Worm (Caenorhabditis elegans) whole organism, L4 larva: Measurements from ENCODE around the gene C01G12.16.

ENCODE experiments used
- D1046.2 ChIP-seq: fragments of 200-800 bp; sonication (Bioruptor generic); IDR thresholded peaks from 2 replicates; pipeline ENCODE4 v1.3.6; 2022; ENCODE audit warnings: missing genetic modification characterization, missing compliant biosample characterization
- F26F4.8 ChIP-seq: fragments of 200-800 bp; sonication (Bioruptor generic); conservative IDR thresholded peaks from 2 replicates; pipeline ENCODE4 v1.3.6; 2022; ENCODE audit warnings: missing genetic modification characterization, missing compliant biosample characterization
- F37D6.2 ChIP-seq: sonication (generic microtip); optimal IDR thresholded peaks from 2 replicates; lab custom pipeline; 2016; ENCODE audit warnings: mild to moderate bottlenecking, missing genetic modification characterization, missing compliant biosample characterization
- F49E8.2 ChIP-seq: sonication (generic microtip); optimal IDR thresholded peaks from 2 replicates; lab custom pipeline; 2016; ENCODE audit warnings: missing compliant biosample characterization, mild to moderate bottlenecking, missing genetic modification characterization, borderline replicate concordance
- R02D3.7 ChIP-seq: fragments of 150-350 bp; sonication (generic microtip); optimal IDR thresholded peaks from 3 replicates; lab custom pipeline; 2014; ENCODE audit warnings: missing biosample characterization, missing genetic modification characterization
- T20F7.1 ChIP-seq: fragments of 200-800 bp; sonication (Bioruptor generic); optimal IDR thresholded peaks from 2 replicates; lab custom pipeline; 2018; ENCODE audit warnings: mild to moderate bottlenecking, missing genetic modification characterization, missing compliant biosample characterization
- ZK546.5 ChIP-seq, 2 experiments: sonication (generic microtip); optimal IDR thresholded peaks; 2 replicates each; lab custom pipeline; 2017; ENCODE audit warnings: missing biosample characterization in 2 of 2, missing genetic modification characterization in 2 of 2
- arid-1 ChIP-seq: fragments of 200-800 bp; sonication (Bioruptor generic); conservative IDR thresholded peaks from 2 replicates; pipeline ENCODE4 v1.3.6; 2022; ENCODE audit warnings: missing genetic modification reagents, missing genetic modification characterization, missing compliant biosample characterization
- ceh-20 ChIP-seq: fragments of 200-800 bp; sonication (Bioruptor generic); IDR thresholded peaks from 2 replicates; pipeline ENCODE4 v1.3.6; 2022; ENCODE audit warnings: missing genetic modification reagents, missing genetic modification characterization, missing compliant biosample characterization
- ceh-32 ChIP-seq: sonication (generic microtip); optimal IDR thresholded peaks from 2 replicates; lab custom pipeline; 2016; ENCODE audit warnings: mild to moderate bottlenecking, missing genetic modification characterization, missing compliant biosample characterization; ENCODE audit not compliant: poor library complexity
- daf-16 ChIP-seq, 3 experiments: sonication (generic microtip); optimal IDR thresholded peaks; 2 replicates each; lab custom pipeline; 2016 to 2017; ENCODE audit warnings: missing genetic modification characterization in 3 of 3, missing genetic modification reagents in 3 of 3, mild to moderate bottlenecking in 2 of 3, missing compliant biosample characterization in 2 of 3, missing biosample characterization in 1 of 3, moderate library complexity in 1 of 3
- daf-19 ChIP-seq: fragments of 200-800 bp; sonication (Bioruptor generic); conservative IDR thresholded peaks from 2 replicates; pipeline ENCODE4 v1.3.6; 2022; ENCODE audit warnings: missing genetic modification characterization, missing compliant biosample characterization
- daf-8 ChIP-seq: fragments of 200-800 bp; sonication (Bioruptor generic); IDR thresholded peaks from 2 replicates; pipeline ENCODE4 v1.3.6; 2022; ENCODE audit warnings: missing genetic modification characterization, missing compliant biosample characterization
- dmd-6 ChIP-seq: fragments of 200-800 bp; sonication (Bioruptor generic); IDR thresholded peaks from 2 replicates; pipeline ENCODE4 v1.3.6; 2022; ENCODE audit warnings: missing genetic modification reagents, missing genetic modification characterization, missing compliant biosample characterization
- dpl-1 ChIP-seq: fragments of 150-350 bp; optimal IDR thresholded peaks from 2 replicates; lab custom pipeline; 2014; ENCODE audit warnings: missing biosample characterization, missing genetic modification reagents, missing genetic modification characterization
- duxl-1 ChIP-seq: sonication (generic microtip); optimal IDR thresholded peaks from 2 replicates; lab custom pipeline; 2016; ENCODE audit warnings: mild to moderate bottlenecking, missing genetic modification characterization, moderate library complexity, missing compliant biosample characterization; ENCODE audit not compliant: poor library complexity
- dve-1 ChIP-seq: sonication (generic microtip); optimal IDR thresholded peaks from 2 replicates; lab custom pipeline; 2017; ENCODE audit warnings: antibody characterized with exemption, mild to moderate bottlenecking, missing genetic modification characterization, missing compliant biosample characterization; ENCODE audit not compliant: insufficient read depth
- fkh-10 ChIP-seq: fragments of 150-350 bp; optimal IDR thresholded peaks from 2 replicates; lab custom pipeline; 2014; ENCODE audit warnings: missing biosample characterization, missing genetic modification reagents, missing genetic modification characterization
- fos-1 ChIP-seq: fragments of 150-350 bp; optimal IDR thresholded peaks from 2 replicates; lab custom pipeline; 2014; ENCODE audit warnings: missing biosample characterization, missing genetic modification characterization
- gei-8 ChIP-seq: fragments of 200-800 bp; sonication (Bioruptor generic); optimal IDR thresholded peaks from 2 replicates; lab custom pipeline; 2018; ENCODE audit warnings: mild to moderate bottlenecking, missing genetic modification characterization, missing compliant biosample characterization
- hlh-11 ChIP-seq: fragments of 200-800 bp; sonication (Bioruptor generic); optimal IDR thresholded peaks from 2 replicates; lab custom pipeline; 2018; ENCODE audit warnings: mild to moderate bottlenecking, missing genetic modification characterization, missing compliant biosample characterization
- lin-13 ChIP-seq: fragments of 150-350 bp; optimal IDR thresholded peaks from 2 replicates; lab custom pipeline; 2014; ENCODE audit warnings: missing biosample characterization, missing genetic modification reagents, missing genetic modification characterization
- lin-15B ChIP-seq: fragments of 150-350 bp; sonication (generic microtip); optimal IDR thresholded peaks from 3 replicates; lab custom pipeline; 2014; ENCODE audit warnings: missing biosample characterization, missing genetic modification characterization
- lin-29 ChIP-seq: fragments of 200-800 bp; sonication (Bioruptor generic); IDR thresholded peaks from 2 replicates; pipeline ENCODE4 v1.3.6; 2022; ENCODE audit warnings: missing genetic modification reagents, missing genetic modification characterization, missing compliant biosample characterization
- lin-38 ChIP-seq: fragments of 200-800 bp; sonication (Bioruptor generic); IDR thresholded peaks from 2 replicates; pipeline ENCODE4 v1.3.6; 2022; ENCODE audit warnings: missing genetic modification reagents, missing genetic modification characterization, missing compliant biosample characterization
- lsy-2 ChIP-seq, 2 experiments: fragments of 150-350 bp in 1 of 2; sonication (generic microtip) in 1 of 2; optimal IDR thresholded peaks; 2 replicates each; lab custom pipeline; 2014 to 2017; ENCODE audit warnings: missing biosample characterization in 2 of 2, missing genetic modification characterization in 2 of 2
- madf-5 ChIP-seq, 2 experiments: fragments of 200-800 bp; sonication (Bioruptor generic); IDR thresholded peaks; 2 replicates each; pipeline ENCODE4 v1.3.6; 2022; ENCODE audit warnings: missing compliant biosample characterization in 2 of 2, missing genetic modification characterization in 2 of 2
- mdl-1 ChIP-seq, 2 experiments: fragments of 150-350 bp in 1 of 2; sonication (generic microtip) in 1 of 2; optimal IDR thresholded peaks; 2 replicates each; lab custom pipeline; 2014 to 2017; ENCODE audit warnings: missing biosample characterization in 2 of 2, missing genetic modification characterization in 2 of 2
- mep-1 ChIP-seq: fragments of 150-350 bp; sonication (generic microtip); optimal IDR thresholded peaks from 3 replicates; lab custom pipeline; 2014; ENCODE audit warnings: missing biosample characterization, missing genetic modification characterization
- mxl-3 ChIP-seq: fragments of 200-800 bp; sonication (Bioruptor generic); optimal IDR thresholded peaks from 2 replicates; lab custom pipeline; 2018; ENCODE audit warnings: mild to moderate bottlenecking, missing genetic modification characterization, missing compliant biosample characterization
- nhr-28 ChIP-seq: fragments of 150-350 bp; optimal IDR thresholded peaks from 2 replicates; lab custom pipeline; 2014; ENCODE audit warnings: missing biosample characterization, missing genetic modification characterization
- nhr-41 ChIP-seq: fragments of 200-800 bp; sonication (Bioruptor generic); IDR thresholded peaks from 2 replicates; pipeline ENCODE4 v1.3.6; 2022; ENCODE audit warnings: missing genetic modification reagents, missing genetic modification characterization, missing compliant biosample characterization
- nhr-6 ChIP-seq: fragments of 150-350 bp; optimal IDR thresholded peaks from 2 replicates; lab custom pipeline; 2014; ENCODE audit warnings: missing biosample characterization, missing genetic modification characterization
- pha-4 ChIP-seq, 2 experiments: fragments of 150-350 bp in 1 of 2; fragments of 200-800 bp in 1 of 2; sonication (Bioruptor generic) in 1 of 2; IDR thresholded peaks in 1 of 2; optimal IDR thresholded peaks in 1 of 2; 2 replicates each; pipeline versions ENCODE4 v1.3.6 to Lab custom; 2014 to 2022; ENCODE audit warnings: missing genetic modification characterization in 2 of 2, missing genetic modification reagents in 2 of 2, missing biosample characterization in 1 of 2, missing compliant biosample characterization in 1 of 2
- pqm-1 ChIP-seq: sonication (generic microtip); optimal IDR thresholded peaks from 2 replicates; lab custom pipeline; 2017; ENCODE audit warnings: missing biosample characterization, missing genetic modification characterization
- sdz-12 ChIP-seq: fragments of 200-800 bp; sonication (Bioruptor generic); optimal IDR thresholded peaks from 2 replicates; lab custom pipeline; 2018; ENCODE audit warnings: mild to moderate bottlenecking, missing genetic modification characterization, missing compliant biosample characterization
- snpc-1.2 ChIP-seq: fragments of 200-800 bp; sonication (Bioruptor generic); IDR thresholded peaks from 2 replicates; pipeline ENCODE4 v1.3.6; 2022; ENCODE audit warnings: missing genetic modification reagents, missing genetic modification characterization, missing compliant biosample characterization
- spr-1 ChIP-seq: sonication (generic microtip); optimal IDR thresholded peaks from 2 replicates; lab custom pipeline; 2016; ENCODE audit warnings: mild to moderate bottlenecking, missing genetic modification characterization, missing compliant biosample characterization
- spr-3 ChIP-seq: fragments of 200-800 bp; sonication (Bioruptor generic); optimal IDR thresholded peaks from 2 replicates; lab custom pipeline; 2018; ENCODE audit warnings: mild to moderate bottlenecking, missing genetic modification characterization, missing compliant biosample characterization
- tag-97 ChIP-seq: fragments of 200-800 bp; sonication (Bioruptor generic); IDR thresholded peaks from 2 replicates; pipeline ENCODE4 v1.3.6; 2022; ENCODE audit warnings: missing genetic modification characterization, missing compliant biosample characterization
- vab-7 ChIP-seq: fragments of 200-800 bp; sonication (Bioruptor generic); IDR thresholded peaks from 2 replicates; pipeline ENCODE4 v1.3.6; 2022; ENCODE audit warnings: missing genetic modification reagents, missing genetic modification characterization, missing compliant biosample characterization
- ztf-7 ChIP-seq: fragments of 150-350 bp; optimal IDR thresholded peaks from 2 replicates; lab custom pipeline; 2014; ENCODE audit warnings: missing biosample characterization, missing genetic modification characterization

The C01G12.16 gene

ce11 chrIII:4187845-4188244 is 26.8 kb downstream of the C01G12.16 start, which contains the start of gene R74.2:
R74.2 (plus strand) TSS chrIII:4188160.
- TF ChIP-seq hlh-11 (tag; lab: Kevin White, UChicago) (peak; percentile 17), fos-1 (tag; lab: Kevin White, UChicago) (no peak)
- TF ChIP-seq, all 104 proteins: peak for 1

- TF ChIP-seq lsy-2 (tag; optimal IDR thresholded peaks at IDR 0.05; lab: Kevin White, UChicago) (no peak), daf-8 (GFP tag; lab: Robert Waterston, UW) (no peak), hlh-11 (tag; lab: Kevin White, UChicago) (peak; percentile 6), ZK546.5 (tag; optimal IDR thresholded peaks at IDR 0.05; lab: Kevin White, UChicago) (no peak), sdz-12 (GFP tag; lab: Kevin White, UChicago) (no peak), snpc-1.2 (GFP tag; lab: Robert Waterston, UW) (no peak), madf-5 (GFP tag; IDR thresholded peaks at IDR 0.05; lab: Robert Waterston, UW) (no peak), nhr-28 (peak; percentile 0), fkh-10 (no peak)
- TF ChIP-seq, all 104 proteins: peak for 2
Measured at ce11 chrIII:4189602-4190001, 28.6 kb downstream of the C01G12.16 start.

ce11 chrIII:4190241-4190640 is 29.2 kb downstream of the C01G12.16 start, which contains the start of gene spp-28:
spp-28 (minus strand) TSS chrIII:4190341.
- TF ChIP-seq nhr-28: no peak
- no peak for TF ChIP-seq lin-13 (GFP tag; lab: Kevin White, UChicago)
- TF ChIP-seq F49E8.2 (tag; lab: Kevin White, UChicago): no peak
- no peak for TF ChIP-seq sdz-12 (GFP tag; lab: Kevin White, UChicago)
- no peak for TF ChIP-seq mxl-3 (GFP tag; lab: Kevin White, UChicago)
- TF ChIP-seq spr-3 (GFP tag; lab: Kevin White, UChicago): no peak

- TF ChIP-seq pha-4 (GFP tag; IDR thresholded peaks at IDR 0.05; lab: Robert Waterston, UW) (no peak), pha-4 (tag; optimal IDR thresholded peaks at IDR 0.05; lab: Kevin White, UChicago) (peak; percentile 49), fos-1 (tag; lab: Kevin White, UChicago) (no peak), T20F7.1 (GFP tag; lab: Kevin White, UChicago) (peak; percentile 3), F26F4.8 (GFP tag; lab: Robert Waterston, UW) (no peak), sdz-12 (GFP tag; lab: Kevin White, UChicago) (no peak), dpl-1 (GFP tag; lab: Kevin White, UChicago) (peak; percentile 1), daf-19 (GFP tag; lab: Robert Waterston, UW) (no peak), nhr-6 (tag; lab: Kevin White, UChicago) (peak; percentile 79), nhr-28 (peak; percentile 34), dmd-6 (GFP tag; lab: Robert Waterston, UW) (no peak), lin-13 (GFP tag; lab: Kevin White, UChicago) (peak; percentile 10), lsy-2 (tag; optimal IDR thresholded peaks at IDR 0.05; lab: Kevin White, UChicago) (peak in 1 of 2 experiments; percentile 71), ceh-20 (GFP tag; lab: Robert Waterston, UW) (no peak), spr-1 (no peak), ceh-32 (tag; lab: Kevin White, UChicago) (no peak), dve-1 (peak; percentile 60), mdl-1 (tag; optimal IDR thresholded peaks at IDR 0.05; lab: Kevin White, UChicago) (peak in 1 of 2 experiments; percentile 2), vab-7 (GFP tag; lab: Robert Waterston, UW) (no peak), nhr-41 (no peak), R02D3.7 (no peak), lin-15B (tag; lab: Kevin White, UChicago) (no peak), tag-97 (GFP tag; lab: Robert Waterston, UW) (no peak), daf-16 (GFP tag; optimal IDR thresholded peaks at IDR 0.05; lab: Kevin White, UChicago) (no peak), daf-16 (tag; optimal IDR thresholded peaks at IDR 0.05; lab: Kevin White, UChicago) (peak; percentile 17), ztf-7 (tag; lab: Kevin White, UChicago) (no peak), D1046.2 (GFP tag; lab: Robert Waterston, UW) (no peak), fkh-10 (no peak), pqm-1 (tag; lab: Kevin White, UChicago) (peak; percentile 36), mep-1 (peak; percentile 49), duxl-1 (tag; lab: Kevin White, UChicago) (no peak), gei-8 (GFP tag; lab: Kevin White, UChicago) (no peak), lin-38 (GFP tag; lab: Robert Waterston, UW) (no peak), F37D6.2 (tag; lab: Kevin White, UChicago) (no peak), arid-1 (GFP tag; lab: Robert Waterston, UW) (no peak), lin-29 (GFP tag; lab: Robert Waterston, UW) (no peak)
Measured at ce11 chrIII:4191091-4191638, 30.1 kb downstream of the C01G12.16 start, which contains the start of gene dnj-16. dnj-16 (plus strand) TSS chrIII:4191141.
